Fruit fly (Drosophila melanogaster): Measurements from ENCODE around the gene CG4653.

The CG4653 gene

DNA sequence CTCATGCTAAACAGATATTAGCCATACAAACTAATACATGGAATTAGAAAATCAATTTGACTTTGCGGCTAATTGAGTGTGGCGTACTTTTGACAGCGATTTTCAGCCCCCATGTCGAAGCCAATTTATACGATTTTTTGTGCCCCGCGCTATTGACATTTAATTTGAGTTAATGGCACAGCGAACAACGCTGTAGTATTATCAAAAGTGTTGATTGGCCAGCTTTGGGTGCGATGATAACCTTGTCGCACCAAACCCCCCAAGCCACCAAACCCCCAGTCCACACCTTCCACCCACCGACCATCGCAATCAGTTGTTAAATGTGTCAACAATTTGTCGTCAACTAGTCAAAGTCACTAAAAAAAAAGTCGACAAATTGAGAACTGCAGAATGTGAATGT lies 45.4 kb downstream of the CG4653 start:
- TF ChIP-seq insv (optimal IDR thresholded peaks at IDR 0.05) (no peak), Sin3A (optimal IDR thresholded peaks at IDR 0.05) (no peak), psq (optimal IDR thresholded peaks at IDR 0.05) (no peak)

DNA sequence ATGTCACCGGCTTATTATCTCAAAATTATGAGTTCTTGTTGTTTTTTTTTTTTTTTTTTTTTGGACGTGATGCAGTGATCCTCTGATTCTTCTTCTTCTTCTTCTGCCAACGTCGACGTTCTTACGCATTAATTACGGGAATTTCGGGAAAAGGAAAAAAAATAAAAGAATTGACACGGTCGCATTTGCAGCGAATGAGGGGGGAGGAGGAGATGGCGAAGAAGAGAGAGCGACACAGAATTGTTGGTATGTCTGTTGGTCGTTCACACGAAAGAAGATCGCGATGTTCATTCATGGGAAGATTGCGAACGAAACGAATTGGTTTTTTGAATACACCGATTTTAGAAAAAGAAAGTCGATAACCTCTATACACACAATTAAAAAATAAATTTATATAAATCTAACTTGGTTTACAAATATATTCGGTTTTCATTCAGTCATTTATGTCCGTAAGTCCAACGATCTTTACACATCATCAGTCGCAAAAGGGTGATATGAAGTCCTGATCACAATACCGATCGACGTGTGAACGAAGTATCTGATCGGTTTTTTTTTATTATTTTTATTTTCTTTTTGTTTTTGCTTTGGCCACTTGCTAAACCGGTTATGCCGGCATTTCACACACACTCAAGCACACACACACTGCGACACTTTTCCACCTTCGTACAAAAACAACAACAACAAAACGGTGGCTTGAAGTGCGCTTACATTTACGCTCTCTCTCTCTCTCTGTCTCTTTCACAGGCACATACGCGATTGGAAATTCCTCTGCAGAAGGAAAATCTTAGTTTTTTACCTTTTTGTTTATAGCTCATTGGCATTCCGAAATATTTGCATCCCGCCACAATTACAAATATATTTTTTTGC lies 47.1 kb downstream of the CG4653 start:
- TF ChIP-seq Sin3A (optimal IDR thresholded peaks at IDR 0.05) (no peak), Myc (optimal IDR thresholded peaks at IDR 0.05) (no peak), insv (optimal IDR thresholded peaks at IDR 0.05) (no peak), h (optimal IDR thresholded peaks at IDR 0.05) (no peak)

dm6 chrX:16751579-16752156 lies 47.8 kb downstream of the CG4653 start, which contains the start of gene goe:
Gene goe, minus strand, starts transcription at chrX:16751910.
- TF ChIP-seq insv (optimal IDR thresholded peaks at IDR 0.05), result no peak
- no peak for TF ChIP-seq h (optimal IDR thresholded peaks at IDR 0.05)
- TF ChIP-seq ttk (optimal IDR thresholded peaks at IDR 0.05), result no peak
- no peak for TF ChIP-seq Myc (optimal IDR thresholded peaks at IDR 0.05)
- TF ChIP-seq psq (optimal IDR thresholded peaks at IDR 0.05), result no peak
- no peak for TF ChIP-seq Sin3A (optimal IDR thresholded peaks at IDR 0.05)

- TF ChIP-seq ttk (optimal IDR thresholded peaks at IDR 0.05), result no peak
- TF ChIP-seq Sin3A (optimal IDR thresholded peaks at IDR 0.05), result no peak
Measured at dm6 chrX:16753066-16753465, 49.2 kb downstream of the CG4653 start.

All from Kc167 (cell line).